Worm (Caenorhabditis elegans): Measurements from ENCODE around the gene C37C3.2.

ce11 chrV:7878411-7878964, 22.7 kb downstream of the C37C3.2 start, which contains the start of gene F40A3.2:
- TF ChIP-seq him-1 (tag; optimal IDR thresholded peaks at IDR 0.05): no peak
- TF ChIP-seq W03F9.2 (tag; optimal IDR thresholded peaks at IDR 0.05): no peak
